Worm (Caenorhabditis elegans): ENCODE data around the gene C44B9.2.
A peak's percentile ranks its signal among the peaks of the same experiment; 100 is the strongest.

Gene C44B9.2

DNA sequence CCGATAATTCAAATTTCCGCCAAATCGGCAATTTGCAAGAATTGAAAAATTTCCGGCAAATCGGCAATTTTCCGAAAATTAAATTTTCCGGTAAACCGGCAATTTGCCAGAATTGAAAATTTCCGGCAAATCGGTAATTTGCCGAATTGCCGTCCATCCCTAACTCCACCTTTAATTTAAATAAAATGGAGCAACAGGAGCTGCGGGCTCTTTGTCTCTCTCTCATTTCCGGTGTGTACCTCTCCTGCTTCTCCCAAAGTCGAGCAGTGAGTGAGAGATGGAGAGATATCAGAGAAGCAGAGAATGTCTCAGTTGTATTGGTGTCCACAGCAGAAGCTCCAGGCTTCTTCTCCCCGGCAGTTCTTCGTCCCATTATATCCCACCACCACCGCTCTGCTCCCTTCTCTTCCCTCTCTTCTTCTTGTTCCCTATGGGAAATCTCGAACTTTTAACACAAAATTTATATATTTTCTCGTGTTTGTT, 19.8 kb upstream of the C44B9.2 start, which contains the start of gene Y39A1C.1:
Gene Y39A1C.1 (plus strand): TSS at position 51 of the 483 bp plus-strand sequence.
- TF ChIP-seq nhr-129 (tag; optimal IDR thresholded peaks at IDR 0.05) = peak; percentile 25
- TF ChIP-seq F13H6.1 (tag; optimal IDR thresholded peaks at IDR 0.05) = peak; percentile 7
- no peak for TF ChIP-seq crh-2 (tag; optimal IDR thresholded peaks at IDR 0.05)
- no peak for TF ChIP-seq mdl-1 (tag; optimal IDR thresholded peaks at IDR 0.05)
- TF ChIP-seq C34F6.9 (tag; optimal IDR thresholded peaks at IDR 0.05) = peak; percentile 61
- peak; percentile 36 for TF ChIP-seq unc-55 (GFP tag; optimal IDR thresholded peaks at IDR 0.05)
- no peak for TF ChIP-seq nhr-11 (tag; optimal IDR thresholded peaks at IDR 0.05)
- peak; percentile 1 for TF ChIP-seq lin-11 (tag; optimal IDR thresholded peaks at IDR 0.05)

DNA sequence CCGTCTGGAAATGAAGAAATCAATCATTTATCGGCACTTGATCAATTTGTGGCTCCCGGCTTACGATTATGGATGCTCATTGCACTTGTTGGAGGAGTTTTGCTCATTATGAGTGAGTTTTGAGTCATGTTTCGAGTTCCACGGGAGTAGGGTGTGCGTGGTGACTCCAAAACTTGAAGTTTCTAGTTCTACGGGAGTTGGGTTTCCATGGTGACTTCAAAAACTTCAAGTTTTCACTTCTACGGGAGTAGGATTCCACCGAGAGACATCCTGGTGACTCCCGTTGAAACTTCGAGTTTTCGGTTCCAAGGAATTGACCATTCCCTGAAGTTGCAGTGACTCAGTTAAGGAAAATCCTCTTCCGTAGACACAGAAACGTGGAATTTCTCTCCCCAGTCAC, 18.4 kb upstream of the C44B9.2 start:
- TF ChIP-seq unc-55 (GFP tag; optimal IDR thresholded peaks at IDR 0.05) (peak; percentile 30), zag-1 (tag; optimal IDR thresholded peaks at IDR 0.05) (no peak), aly-2 (tag; optimal IDR thresholded peaks at IDR 0.05) (no peak), F13H6.1 (tag; optimal IDR thresholded peaks at IDR 0.05) (peak; percentile 20), nhr-10 (tag; optimal IDR thresholded peaks at IDR 0.05) (no peak), gmeb-1 (tag; optimal IDR thresholded peaks at IDR 0.05) (no peak), sma-3 (GFP tag; optimal IDR thresholded peaks at IDR 0.05) (peak; percentile 23), alr-1 (tag; optimal IDR thresholded peaks at IDR 0.05) (no peak)

DNA sequence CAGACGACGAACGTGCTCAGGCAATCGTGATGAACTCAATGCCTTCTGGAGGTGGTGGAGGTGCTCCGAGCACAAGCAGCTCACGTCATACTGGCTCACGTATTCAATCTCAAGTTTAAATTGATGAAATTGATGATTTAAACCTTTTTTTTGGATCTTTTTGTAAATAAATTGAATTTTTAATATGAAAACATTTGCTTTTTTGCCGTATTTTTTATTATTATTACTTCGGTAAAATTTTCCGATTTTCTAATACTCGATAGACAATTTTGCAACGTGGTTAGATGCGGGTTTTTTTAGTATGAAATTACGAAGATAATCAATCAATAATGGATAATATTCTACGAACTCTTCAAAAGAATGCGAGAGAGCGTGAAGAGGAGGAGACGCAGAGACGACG, 17.2 kb upstream of the C44B9.2 start, which contains the start of gene oxi-1:
Gene oxi-1 (plus strand): TSS at position 301 of the 400 bp plus-strand sequence.
- TF ChIP-seq nhr-129 (tag; optimal IDR thresholded peaks at IDR 0.05) (no peak), lin-13 (GFP tag; optimal IDR thresholded peaks at IDR 0.05) (no peak), nhr-21 (tag; optimal IDR thresholded peaks at IDR 0.05) (no peak), fos-1 (tag; optimal IDR thresholded peaks at IDR 0.05) (no peak), nhr-77 (tag; optimal IDR thresholded peaks at IDR 0.05) (no peak), Y55F3AM.14 (GFP tag; optimal IDR thresholded peaks at IDR 0.05) (no peak), nhr-6 (tag; optimal IDR thresholded peaks at IDR 0.05) (no peak), elt-3 (tag; optimal IDR thresholded peaks at IDR 0.05) (no peak), ztf-4 (tag; optimal IDR thresholded peaks at IDR 0.05) (no peak), F13H6.1 (tag; optimal IDR thresholded peaks at IDR 0.05) (no peak), mbf-1 (tag; optimal IDR thresholded peaks at IDR 0.05) (no peak), ztf-1 (GFP tag; conservative IDR thresholded peaks at IDR 0.05) (no peak), unc-55 (GFP tag; optimal IDR thresholded peaks at IDR 0.05) (no peak), nhr-12 (tag; optimal IDR thresholded peaks at IDR 0.05) (no peak), zag-1 (tag; optimal IDR thresholded peaks at IDR 0.05) (no peak), nhr-23 (tag; optimal IDR thresholded peaks at IDR 0.05) (no peak), sma-9 (GFP tag; optimal IDR thresholded peaks at IDR 0.05) (no peak), sma-9 (tag; optimal IDR thresholded peaks at IDR 0.05) (no peak), ZK546.5 (tag; optimal IDR thresholded peaks at IDR 0.05) (no peak)

DNA sequence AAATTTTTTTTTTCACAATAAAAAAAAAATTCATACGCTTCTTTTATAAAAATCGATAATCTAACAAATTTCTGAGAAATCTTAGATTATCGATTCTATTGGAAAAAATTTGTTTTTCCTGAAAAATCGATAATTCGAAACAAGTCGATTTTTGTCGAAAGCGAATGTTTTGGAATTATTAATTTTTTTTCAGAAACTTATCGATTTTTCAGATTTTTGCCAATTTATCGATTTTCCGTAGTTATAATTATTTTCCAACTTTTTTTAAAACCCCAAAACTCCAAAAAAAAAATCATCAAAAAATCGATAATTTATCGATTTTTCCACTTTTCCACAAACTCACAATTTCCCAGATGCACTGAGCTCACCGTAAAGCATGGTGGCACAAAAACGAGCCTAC, 13.9 kb upstream of the C44B9.2 start:
- TF ChIP-seq nhr-25 (tag; optimal IDR thresholded peaks at IDR 0.05) (no peak), nhr-12 (tag; optimal IDR thresholded peaks at IDR 0.05) (no peak), sma-9 (GFP tag; optimal IDR thresholded peaks at IDR 0.05) (no peak), sma-9 (tag; optimal IDR thresholded peaks at IDR 0.05) (no peak), nhr-237 (tag; optimal IDR thresholded peaks at IDR 0.05) (no peak), ama-1 (optimal IDR thresholded peaks at IDR 0.05) (no peak), mab-5 (tag; optimal IDR thresholded peaks at IDR 0.05) (no peak), nhr-129 (tag; optimal IDR thresholded peaks at IDR 0.05) (no peak), F13H6.1 (tag; optimal IDR thresholded peaks at IDR 0.05) (no peak), nhr-21 (tag; optimal IDR thresholded peaks at IDR 0.05) (no peak), Y55F3AM.14 (GFP tag; optimal IDR thresholded peaks at IDR 0.05) (no peak), gmeb-1 (tag; optimal IDR thresholded peaks at IDR 0.05) (no peak), ztf-4 (tag; optimal IDR thresholded peaks at IDR 0.05) (no peak), ceh-16 (tag; optimal IDR thresholded peaks at IDR 0.05) (no peak), skn-1 (tag; optimal IDR thresholded peaks at IDR 0.05) (no peak), lin-11 (tag; optimal IDR thresholded peaks at IDR 0.05) (no peak), lsy-2 (tag; optimal IDR thresholded peaks at IDR 0.05) (no peak), C34F6.9 (tag; optimal IDR thresholded peaks at IDR 0.05) (no peak)

DNA sequence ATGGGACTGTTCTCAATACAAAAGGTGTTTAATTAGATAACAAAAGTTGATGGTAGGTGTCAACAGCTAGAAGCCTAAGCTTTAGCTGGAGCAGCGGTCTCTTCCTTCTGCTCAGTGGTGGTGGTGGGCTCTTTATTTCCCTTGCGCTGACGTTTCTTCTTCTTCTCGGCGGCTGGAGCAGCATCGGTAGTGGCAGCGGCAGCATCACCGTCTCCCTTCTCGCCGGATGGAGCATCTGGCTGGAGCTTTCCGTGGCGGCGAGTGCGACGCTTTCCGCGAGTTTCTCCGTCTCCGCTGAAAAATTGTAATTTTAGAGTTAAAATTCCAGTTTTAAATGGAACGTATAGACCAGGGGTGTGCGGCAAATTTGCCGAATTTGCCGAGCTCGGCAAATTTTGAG, 8.1 kb upstream of the C44B9.2 start:
- TF ChIP-seq ceh-82 (tag; optimal IDR thresholded peaks at IDR 0.05) (no peak), egl-27 (tag; optimal IDR thresholded peaks at IDR 0.05) (no peak), ama-1 (optimal IDR thresholded peaks at IDR 0.05) (no peak), mbf-1 (tag; optimal IDR thresholded peaks at IDR 0.05) (no peak), mdl-1 (tag; optimal IDR thresholded peaks at IDR 0.05) (no peak), crh-2 (tag; optimal IDR thresholded peaks at IDR 0.05) (no peak), C34F6.9 (tag; optimal IDR thresholded peaks at IDR 0.05) (no peak), nhr-12 (tag; optimal IDR thresholded peaks at IDR 0.05) (no peak)

Measured in whole organism, L2 larva.